Worm (Caenorhabditis elegans) whole organism, early embryonic: ENCODE data around the gene C26D10.3.

ENCODE experiments used
- B0310.2 ChIP-seq: sonication (generic microtip); optimal IDR thresholded peaks from 2 replicates; lab custom pipeline; 2016; ENCODE audit warnings: mild to moderate bottlenecking, missing genetic modification characterization, missing compliant biosample characterization
- F13C5.2 ChIP-seq: sonication (generic microtip); optimal IDR thresholded peaks from 2 replicates; lab custom pipeline; 2017; ENCODE audit warnings: mild to moderate bottlenecking, missing genetic modification characterization, inconsistent platforms, missing compliant biosample characterization
- aly-1 ChIP-seq: sonication (generic microtip); optimal IDR thresholded peaks from 2 replicates; lab custom pipeline; 2016; ENCODE audit warnings: missing genetic modification characterization, missing compliant biosample characterization
- ama-1 ChIP-seq: fragments of 150-350 bp; optimal IDR thresholded peaks from 2 replicates; lab custom pipeline; 2014
- ceh-13 ChIP-seq: fragments of 200-800 bp; sonication (Bioruptor generic); optimal IDR thresholded peaks from 2 replicates; lab custom pipeline; 2018; ENCODE audit warnings: mild to moderate bottlenecking, missing genetic modification characterization, missing compliant biosample characterization
- ceh-36 ChIP-seq: sonication (generic microtip); optimal IDR thresholded peaks from 2 replicates; lab custom pipeline; 2016; ENCODE audit warnings: missing genetic modification characterization, inconsistent platforms, missing compliant biosample characterization
- ets-7 ChIP-seq: sonication (generic microtip); optimal IDR thresholded peaks from 2 replicates; lab custom pipeline; 2016; ENCODE audit warnings: missing genotype, missing genetic modification characterization, missing compliant biosample characterization
- flt-1 ChIP-seq: fragments of 200-800 bp; sonication (Bioruptor generic); IDR thresholded peaks from 2 replicates; pipeline ENCODE4 v1.3.6; 2022; ENCODE audit warnings: missing genetic modification characterization, missing compliant biosample characterization
- hmbx-1 ChIP-seq: sonication (generic microtip); optimal IDR thresholded peaks from 2 replicates; lab custom pipeline; 2016; ENCODE audit warnings: mild to moderate bottlenecking, missing genetic modification characterization, missing compliant biosample characterization
- hmg-4 ChIP-seq: fragments of 200-800 bp; sonication (Bioruptor generic); optimal IDR thresholded peaks from 2 replicates; lab custom pipeline; 2018; ENCODE audit warnings: mild to moderate bottlenecking, missing genetic modification characterization, missing compliant biosample characterization
- hnd-1 ChIP-seq: sonication (generic microtip); optimal IDR thresholded peaks from 2 replicates; lab custom pipeline; 2016; ENCODE audit warnings: missing genetic modification characterization, missing compliant biosample characterization
- pes-1 ChIP-seq: fragments of 200-800 bp; sonication (Bioruptor generic); IDR thresholded peaks from 2 replicates; pipeline ENCODE4 v1.3.6; 2022; ENCODE audit warnings: missing genetic modification reagents, missing genetic modification characterization, missing compliant biosample characterization
- scrt-1 ChIP-seq: fragments of 200-800 bp; sonication (Bioruptor generic); IDR thresholded peaks from 2 replicates; pipeline ENCODE4 v1.3.6; 2022; ENCODE audit warnings: missing genetic modification characterization, missing compliant biosample characterization
- sea-1 ChIP-seq: fragments of 200-800 bp; sonication (Bioruptor generic); conservative IDR thresholded peaks from 2 replicates; pipeline ENCODE4 v1.3.6; 2022; ENCODE audit warnings: missing genetic modification characterization, missing compliant biosample characterization
- tbx-11 ChIP-seq: fragments of 200-800 bp; sonication (Bioruptor generic); IDR thresholded peaks from 2 replicates; pipeline ENCODE4 v1.3.6; 2022; ENCODE audit warnings: missing genetic modification characterization, missing compliant biosample characterization
- tbx-37 ChIP-seq: fragments of 200-800 bp; sonication (Bioruptor generic); conservative IDR thresholded peaks from 2 replicates; pipeline ENCODE4 v1.3.6; 2022; ENCODE audit warnings: missing genetic modification reagents, missing genetic modification characterization, missing compliant biosample characterization
- tra-4 ChIP-seq: sonication (generic microtip); optimal IDR thresholded peaks from 2 replicates; lab custom pipeline; 2017; ENCODE audit warnings: missing genetic modification characterization, missing compliant biosample characterization

Gene C26D10.3

ce11 chrII:8358466-8358865 lies 33.3 kb downstream of the C26D10.3 start:
- TF ChIP-seq ama-1 (no peak), hmg-4 (GFP tag; lab: Kevin White, UChicago) (peak; percentile 14)

- TF ChIP-seq flt-1 (GFP tag; lab: Robert Waterston, UW) (no peak), tbx-11 (no peak), aly-1 (tag; lab: Kevin White, UChicago) (no peak), tra-4 (no peak), ama-1 (no peak), B0310.2 (no peak), F13C5.2 (tag; lab: Kevin White, UChicago) (no peak)
Measured at ce11 chrII:8359350-8359749, 34.2 kb downstream of the C26D10.3 start, which contains the start of gene col-77. Gene col-77, minus strand, starts transcription at chrII:8359381.

- TF ChIP-seq hmg-4 (GFP tag; lab: Kevin White, UChicago): no peak
- no peak for TF ChIP-seq aly-1 (tag; lab: Kevin White, UChicago)
- TF ChIP-seq ceh-36 (tag; lab: Kevin White, UChicago): no peak
- TF ChIP-seq ama-1: no peak
- TF ChIP-seq sea-1 (GFP tag; lab: Robert Waterston, UW): no peak
- TF ChIP-seq B0310.2: no peak
- TF ChIP-seq F13C5.2 (tag; lab: Kevin White, UChicago): no peak
- no peak for TF ChIP-seq pes-1 (GFP tag; lab: Robert Waterston, UW)
- TF ChIP-seq ets-7 (tag; lab: Kevin White, UChicago): no peak
- no peak for TF ChIP-seq hnd-1
- no peak for TF ChIP-seq scrt-1 (GFP tag; lab: Robert Waterston, UW)
- no peak for TF ChIP-seq tra-4
- TF ChIP-seq flt-1 (GFP tag; lab: Robert Waterston, UW): no peak
- TF ChIP-seq tbx-11: no peak
- TF ChIP-seq tbx-37: no peak
- no peak for TF ChIP-seq ceh-13
- TF ChIP-seq hmbx-1 (tag; lab: Kevin White, UChicago): no peak
Measured at ce11 chrII:8360453-8360852, 35.3 kb downstream of the C26D10.3 start, which contains the start of gene M195.2. Gene M195.2, plus strand, starts transcription at chrII:8360753.

ce11 chrII:8369059-8369458 lies 43.9 kb downstream of the C26D10.3 start, which contains the start of gene amt-3:
Gene amt-3, minus strand, starts transcription at chrII:8369159.
- TF ChIP-seq hmbx-1 (tag; lab: Kevin White, UChicago): no peak
- TF ChIP-seq flt-1 (GFP tag; lab: Robert Waterston, UW): no peak
- no peak for TF ChIP-seq scrt-1 (GFP tag; lab: Robert Waterston, UW)
- no peak for TF ChIP-seq B0310.2
- no peak for TF ChIP-seq hnd-1
- no peak for TF ChIP-seq ceh-36 (tag; lab: Kevin White, UChicago)
- TF ChIP-seq ceh-13: no peak
- no peak for TF ChIP-seq pes-1 (GFP tag; lab: Robert Waterston, UW)
- no peak for TF ChIP-seq ama-1

- no peak for TF ChIP-seq ama-1
- no peak for TF ChIP-seq hmg-4 (GFP tag; lab: Kevin White, UChicago)
- TF ChIP-seq ceh-13: no peak
- no peak for TF ChIP-seq tra-4
- TF ChIP-seq scrt-1 (GFP tag; lab: Robert Waterston, UW): no peak
- TF ChIP-seq pes-1 (GFP tag; lab: Robert Waterston, UW): no peak
- TF ChIP-seq B0310.2: no peak
- TF ChIP-seq flt-1 (GFP tag; lab: Robert Waterston, UW): no peak
- TF ChIP-seq sea-1 (GFP tag; lab: Robert Waterston, UW): no peak
- no peak for TF ChIP-seq F13C5.2 (tag; lab: Kevin White, UChicago)
- TF ChIP-seq hmbx-1 (tag; lab: Kevin White, UChicago): no peak
- no peak for TF ChIP-seq tbx-11
- no peak for TF ChIP-seq ceh-36 (tag; lab: Kevin White, UChicago)
- TF ChIP-seq tbx-37: no peak
Measured at ce11 chrII:8370194-8370593, 45.0 kb downstream of the C26D10.3 start.

- TF ChIP-seq F13C5.2 (tag; lab: Kevin White, UChicago) (no peak), B0310.2 (no peak), tra-4 (no peak), ets-7 (tag; lab: Kevin White, UChicago) (no peak), ceh-13 (no peak), ama-1 (no peak)
Measured at ce11 chrII:8377722-8378121, 52.5 kb downstream of the C26D10.3 start.
